Worm (Caenorhabditis elegans) whole organism, L4 larva: ENCODE data around the gene ngn-1.

Experiments
- F10B5.3 ChIP-seq: sonication (generic microtip); optimal IDR thresholded peaks from 2 replicates; lab custom pipeline; 2016; ENCODE audit warnings: mild to moderate bottlenecking, missing genetic modification characterization, missing compliant biosample characterization
- F37D6.2 ChIP-seq: sonication (generic microtip); optimal IDR thresholded peaks from 2 replicates; lab custom pipeline; 2016; ENCODE audit warnings: mild to moderate bottlenecking, missing genetic modification characterization, missing compliant biosample characterization
- R02D3.7 ChIP-seq: fragments of 150-350 bp; sonication (generic microtip); optimal IDR thresholded peaks from 3 replicates; lab custom pipeline; 2014; ENCODE audit warnings: missing biosample characterization, missing genetic modification characterization
- T20F7.1 ChIP-seq: fragments of 200-800 bp; sonication (Bioruptor generic); optimal IDR thresholded peaks from 2 replicates; lab custom pipeline; 2018; ENCODE audit warnings: mild to moderate bottlenecking, missing genetic modification characterization, missing compliant biosample characterization
- Y105C5A.15 ChIP-seq: fragments of 200-800 bp; sonication (Bioruptor generic); IDR thresholded peaks from 2 replicates; pipeline ENCODE4 v1.3.6; 2022; ENCODE audit warnings: missing genetic modification characterization, missing compliant biosample characterization
- ZK546.5 ChIP-seq, 2 experiments: sonication (generic microtip); optimal IDR thresholded peaks; 2 replicates each; lab custom pipeline; 2017; ENCODE audit warnings: missing biosample characterization in 2 of 2, missing genetic modification characterization in 2 of 2
- ama-1 ChIP-seq: fragments of 150-350 bp; optimal IDR thresholded peaks from 2 replicates; lab custom pipeline; 2014; ENCODE audit warnings: inconsistent platforms, mixed read lengths
- arid-1 ChIP-seq: fragments of 200-800 bp; sonication (Bioruptor generic); conservative IDR thresholded peaks from 2 replicates; pipeline ENCODE4 v1.3.6; 2022; ENCODE audit warnings: missing genetic modification reagents, missing genetic modification characterization, missing compliant biosample characterization
- attf-4 ChIP-seq: sonication (generic microtip); optimal IDR thresholded peaks from 3 replicates; lab custom pipeline; 2017; ENCODE audit warnings: missing biosample characterization, missing genetic modification characterization
- ceh-20 ChIP-seq: fragments of 200-800 bp; sonication (Bioruptor generic); IDR thresholded peaks from 2 replicates; pipeline ENCODE4 v1.3.6; 2022; ENCODE audit warnings: missing genetic modification reagents, missing genetic modification characterization, missing compliant biosample characterization
- ceh-82 ChIP-seq: sonication (generic microtip); optimal IDR thresholded peaks from 2 replicates; lab custom pipeline; 2017; ENCODE audit warnings: missing biosample characterization, missing genetic modification characterization
- cey-2 ChIP-seq: sonication (generic microtip); optimal IDR thresholded peaks from 3 replicates; lab custom pipeline; 2017; ENCODE audit warnings: missing genetic modification characterization, mild to moderate bottlenecking, missing compliant biosample characterization, antibody characterized with exemption, borderline replicate concordance; ENCODE audit not compliant: insufficient read depth
- daf-12 ChIP-seq: fragments of 150-350 bp; optimal IDR thresholded peaks from 2 replicates; lab custom pipeline; 2014; ENCODE audit warnings: missing biosample characterization, missing genetic modification reagents, missing genetic modification characterization
- daf-19 ChIP-seq: fragments of 200-800 bp; sonication (Bioruptor generic); conservative IDR thresholded peaks from 2 replicates; pipeline ENCODE4 v1.3.6; 2022; ENCODE audit warnings: missing genetic modification characterization, missing compliant biosample characterization
- dmd-6 ChIP-seq: fragments of 200-800 bp; sonication (Bioruptor generic); IDR thresholded peaks from 2 replicates; pipeline ENCODE4 v1.3.6; 2022; ENCODE audit warnings: missing genetic modification reagents, missing genetic modification characterization, missing compliant biosample characterization
- dmd-8 ChIP-seq: fragments of 200-800 bp; sonication (Bioruptor generic); IDR thresholded peaks from 2 replicates; pipeline ENCODE4 v1.3.6; 2022; ENCODE audit warnings: missing genetic modification characterization, missing compliant biosample characterization
- dpl-1 ChIP-seq: fragments of 150-350 bp; optimal IDR thresholded peaks from 2 replicates; lab custom pipeline; 2014; ENCODE audit warnings: missing biosample characterization, missing genetic modification reagents, missing genetic modification characterization
- duxl-1 ChIP-seq: sonication (generic microtip); optimal IDR thresholded peaks from 2 replicates; lab custom pipeline; 2016; ENCODE audit warnings: mild to moderate bottlenecking, missing genetic modification characterization, moderate library complexity, missing compliant biosample characterization; ENCODE audit not compliant: poor library complexity
- dve-1 ChIP-seq: sonication (generic microtip); optimal IDR thresholded peaks from 2 replicates; lab custom pipeline; 2017; ENCODE audit warnings: antibody characterized with exemption, mild to moderate bottlenecking, missing genetic modification characterization, missing compliant biosample characterization; ENCODE audit not compliant: insufficient read depth
- egl-43 ChIP-seq: fragments of 200-800 bp; sonication (Bioruptor generic); IDR thresholded peaks from 2 replicates; pipeline ENCODE4 v1.3.6; 2022; ENCODE audit warnings: missing genetic modification reagents, missing genetic modification characterization, missing compliant biosample characterization
- fkh-10 ChIP-seq: fragments of 150-350 bp; optimal IDR thresholded peaks from 2 replicates; lab custom pipeline; 2014; ENCODE audit warnings: missing biosample characterization, missing genetic modification reagents, missing genetic modification characterization
- fos-1 ChIP-seq: fragments of 150-350 bp; optimal IDR thresholded peaks from 2 replicates; lab custom pipeline; 2014; ENCODE audit warnings: missing biosample characterization, missing genetic modification characterization
- hif-1 ChIP-seq, 2 experiments: sonication (generic microtip); optimal IDR thresholded peaks; 2 replicates each; lab custom pipeline; 2016 to 2017; ENCODE audit warnings: missing compliant biosample characterization in 2 of 2, missing genetic modification characterization in 2 of 2, missing genetic modification reagents in 2 of 2, missing genotype in 2 of 2, mild to moderate bottlenecking in 1 of 2
- hlh-30 ChIP-seq: sonication (generic microtip); optimal IDR thresholded peaks from 2 replicates; lab custom pipeline; 2017; ENCODE audit warnings: antibody characterized with exemption, mild to moderate bottlenecking, missing genetic modification characterization, missing compliant biosample characterization; ENCODE audit not compliant: insufficient read depth
- lim-7 ChIP-seq: fragments of 200-800 bp; sonication (Bioruptor generic); IDR thresholded peaks from 2 replicates; pipeline ENCODE4 v1.3.6; 2022; ENCODE audit warnings: missing genetic modification characterization, missing compliant biosample characterization
- lin-13 ChIP-seq: fragments of 150-350 bp; optimal IDR thresholded peaks from 2 replicates; lab custom pipeline; 2014; ENCODE audit warnings: missing biosample characterization, missing genetic modification reagents, missing genetic modification characterization
- lin-15B ChIP-seq: fragments of 150-350 bp; sonication (generic microtip); optimal IDR thresholded peaks from 3 replicates; lab custom pipeline; 2014; ENCODE audit warnings: missing biosample characterization, missing genetic modification characterization
- lin-38 ChIP-seq: fragments of 200-800 bp; sonication (Bioruptor generic); IDR thresholded peaks from 2 replicates; pipeline ENCODE4 v1.3.6; 2022; ENCODE audit warnings: missing genetic modification reagents, missing genetic modification characterization, missing compliant biosample characterization
- lir-3 ChIP-seq: sonication (generic microtip); optimal IDR thresholded peaks from 2 replicates; lab custom pipeline; 2016; ENCODE audit warnings: mild to moderate bottlenecking, missing genetic modification characterization, missing compliant biosample characterization
- lsy-2 ChIP-seq, 2 experiments: fragments of 150-350 bp in 1 of 2; sonication (generic microtip) in 1 of 2; optimal IDR thresholded peaks; 2 replicates each; lab custom pipeline; 2014 to 2017; ENCODE audit warnings: missing biosample characterization in 2 of 2, missing genetic modification characterization in 2 of 2
- mdl-1 ChIP-seq, 2 experiments: fragments of 150-350 bp in 1 of 2; sonication (generic microtip) in 1 of 2; optimal IDR thresholded peaks; 2 replicates each; lab custom pipeline; 2014 to 2017; ENCODE audit warnings: missing biosample characterization in 2 of 2, missing genetic modification characterization in 2 of 2
- mdt-29 ChIP-seq: fragments of 200-800 bp; sonication (Bioruptor generic); IDR thresholded peaks from 2 replicates; pipeline ENCODE4 v1.3.6; 2022; ENCODE audit warnings: missing genetic modification reagents, missing genetic modification characterization, missing compliant biosample characterization
- mxl-3 ChIP-seq: fragments of 200-800 bp; sonication (Bioruptor generic); optimal IDR thresholded peaks from 2 replicates; lab custom pipeline; 2018; ENCODE audit warnings: mild to moderate bottlenecking, missing genetic modification characterization, missing compliant biosample characterization
- nhr-28 ChIP-seq: fragments of 150-350 bp; optimal IDR thresholded peaks from 2 replicates; lab custom pipeline; 2014; ENCODE audit warnings: missing biosample characterization, missing genetic modification characterization
- nhr-77 ChIP-seq: fragments of 150-350 bp; optimal IDR thresholded peaks from 2 replicates; lab custom pipeline; 2014; ENCODE audit warnings: missing biosample characterization, missing genetic modification characterization
- php-3 ChIP-seq: fragments of 200-800 bp; sonication (Bioruptor generic); IDR thresholded peaks from 2 replicates; pipeline ENCODE4 v1.3.6; 2022; ENCODE audit warnings: missing genetic modification reagents, missing genetic modification characterization, missing compliant biosample characterization
- rbr-2 ChIP-seq: sonication (generic microtip); optimal IDR thresholded peaks from 2 replicates; lab custom pipeline; 2016; ENCODE audit warnings: missing genotype, missing genetic modification characterization, missing compliant biosample characterization
- saeg-2 ChIP-seq: fragments of 200-800 bp; sonication (Bioruptor generic); IDR thresholded peaks from 2 replicates; pipeline ENCODE4 v1.3.6; 2022; ENCODE audit warnings: missing genetic modification reagents, missing genetic modification characterization, missing compliant biosample characterization
- sdz-12 ChIP-seq: fragments of 200-800 bp; sonication (Bioruptor generic); optimal IDR thresholded peaks from 2 replicates; lab custom pipeline; 2018; ENCODE audit warnings: mild to moderate bottlenecking, missing genetic modification characterization, missing compliant biosample characterization
- snpc-1.2 ChIP-seq: fragments of 200-800 bp; sonication (Bioruptor generic); IDR thresholded peaks from 2 replicates; pipeline ENCODE4 v1.3.6; 2022; ENCODE audit warnings: missing genetic modification reagents, missing genetic modification characterization, missing compliant biosample characterization
- snpc-4 ChIP-seq: fragments of 150-350 bp; optimal IDR thresholded peaks from 2 replicates; lab custom pipeline; 2014; ENCODE audit warnings: missing biosample characterization, missing genetic modification characterization
- spr-1 ChIP-seq: sonication (generic microtip); optimal IDR thresholded peaks from 2 replicates; lab custom pipeline; 2016; ENCODE audit warnings: mild to moderate bottlenecking, missing genetic modification characterization, missing compliant biosample characterization
- spr-3 ChIP-seq: fragments of 200-800 bp; sonication (Bioruptor generic); optimal IDR thresholded peaks from 2 replicates; lab custom pipeline; 2018; ENCODE audit warnings: mild to moderate bottlenecking, missing genetic modification characterization, missing compliant biosample characterization
- tag-97 ChIP-seq: fragments of 200-800 bp; sonication (Bioruptor generic); IDR thresholded peaks from 2 replicates; pipeline ENCODE4 v1.3.6; 2022; ENCODE audit warnings: missing genetic modification characterization, missing compliant biosample characterization
- tra-1 ChIP-seq: fragments of 200-800 bp; sonication (Bioruptor generic); IDR thresholded peaks from 2 replicates; pipeline ENCODE4 v1.3.6; 2022; ENCODE audit warnings: missing genetic modification reagents, missing genetic modification characterization, missing compliant biosample characterization
- unc-130 ChIP-seq: sonication (generic microtip); optimal IDR thresholded peaks from 2 replicates; lab custom pipeline; 2016; ENCODE audit warnings: missing genetic modification reagents, missing genetic modification characterization, missing compliant biosample characterization
- unc-39 ChIP-seq: sonication (generic microtip); optimal IDR thresholded peaks from 2 replicates; lab custom pipeline; 2017; ENCODE audit warnings: missing biosample characterization, missing genetic modification characterization
- unc-62 ChIP-seq, 3 experiments: fragments of 150-350 bp in 1 of 3; sonication (generic microtip); optimal IDR thresholded peaks in 2 of 3; peaks in 1 of 3; 1 replicate in 1 of 3; 2 replicates in 2 of 3; lab custom pipeline; 2014 to 2017; ENCODE audit warnings: missing biosample characterization in 3 of 3, missing genetic modification characterization in 3 of 3, missing genetic modification reagents in 3 of 3, missing genotype in 1 of 3
- zip-2 ChIP-seq: fragments of 150-350 bp; optimal IDR thresholded peaks from 2 replicates; lab custom pipeline; 2014; ENCODE audit warnings: missing biosample characterization, missing genetic modification characterization

ngn-1 gene

ce11 chrIV:2601988-2602861, 25.8 kb downstream of the ngn-1 start (continued):
- TF ChIP-seq rbr-2 (tag; lab: Kevin White, UChicago): peak; percentile 86
- TF ChIP-seq zip-2 (tag; lab: Kevin White, UChicago): peak; percentile 84
- peak; percentile 62 for TF ChIP-seq F37D6.2
- TF ChIP-seq lin-15B (tag; lab: Kevin White, UChicago): no peak
- peak; percentile 48 for TF ChIP-seq snpc-1.2 (GFP tag; lab: Robert Waterston, UW)
- no peak for TF ChIP-seq unc-130 (GFP tag; lab: Kevin White, UChicago)
- TF ChIP-seq ZK546.5 (tag; optimal IDR thresholded peaks at IDR 0.05; lab: Kevin White, UChicago): no peak
- peak; percentile 99 for TF ChIP-seq dmd-6 (GFP tag; lab: Robert Waterston, UW)
- TF ChIP-seq unc-39: no peak
- TF ChIP-seq daf-12 (tag; lab: Kevin White, UChicago): no peak
- peak; percentile 77 for TF ChIP-seq Y105C5A.15 (GFP tag; lab: Robert Waterston, UW)
- TF ChIP-seq lim-7 (GFP tag; lab: Robert Waterston, UW): peak; percentile 60; the same call in 1 of the 2 replicates
- TF ChIP-seq ama-1 (lab: Kevin White, UChicago): peak; percentile 86
- TF ChIP-seq saeg-2 (GFP tag; lab: Robert Waterston, UW): peak; percentile 93
- no peak for TF ChIP-seq daf-19
- TF ChIP-seq fos-1 (tag; lab: Kevin White, UChicago): peak; percentile 46
- TF ChIP-seq lir-3 (tag; lab: Kevin White, UChicago): no peak
- TF ChIP-seq lin-13 (GFP tag; lab: Kevin White, UChicago): peak; percentile 84
- TF ChIP-seq mdl-1 (tag; optimal IDR thresholded peaks at IDR 0.05; lab: Kevin White, UChicago): peak; percentile 86 to 97
- peak; percentile 90 for TF ChIP-seq spr-1 (tag; lab: Kevin White, UChicago)
- peak; percentile 82 for TF ChIP-seq egl-43 (GFP tag; lab: Robert Waterston, UW)
- TF ChIP-seq ceh-82: no peak
- TF ChIP-seq duxl-1 (tag; lab: Kevin White, UChicago): peak; percentile 90
- TF ChIP-seq nhr-77 (tag; lab: Kevin White, UChicago): peak; percentile 98
- TF ChIP-seq cey-2 (tag; lab: Kevin White, UChicago): peak; percentile 73
- peak; percentile 94 for TF ChIP-seq php-3 (GFP tag; lab: Robert Waterston, UW)
- TF ChIP-seq spr-3 (GFP tag; lab: Kevin White, UChicago): peak; percentile 75
- TF ChIP-seq ceh-20 (GFP tag; lab: Robert Waterston, UW): peak; percentile 99
- TF ChIP-seq mxl-3 (GFP tag; lab: Kevin White, UChicago): peak; percentile 84
- TF ChIP-seq F10B5.3 (tag; lab: Kevin White, UChicago): no peak
- TF ChIP-seq R02D3.7 (tag; lab: Kevin White, UChicago): no peak
- TF ChIP-seq hif-1 (tag; optimal IDR thresholded peaks at IDR 0.05; lab: Kevin White, UChicago): peak; percentile 78 to 94
- peak; percentile 100 for TF ChIP-seq dve-1 (tag; lab: Kevin White, UChicago)
- TF ChIP-seq mdt-29 (GFP tag; lab: Robert Waterston, UW): peak; percentile 99
- TF ChIP-seq tag-97: no peak
- peak; percentile 84 for TF ChIP-seq lin-38 (GFP tag; lab: Robert Waterston, UW)
- TF ChIP-seq hlh-30 (tag; lab: Kevin White, UChicago): peak; percentile 100
- peak; percentile 65 for TF ChIP-seq fkh-10 (GFP tag; lab: Kevin White, UChicago)
- TF ChIP-seq dpl-1 (GFP tag; lab: Kevin White, UChicago): peak; percentile 82
- peak; percentile 87 for TF ChIP-seq arid-1
- peak; percentile 66 to 99 for TF ChIP-seq unc-62 (GFP tag; optimal IDR thresholded peaks at IDR 0.05 in 1 of 2; lab: Kevin White, UChicago)
- no peak for TF ChIP-seq unc-62 (tag; optimal IDR thresholded peaks at IDR 0.05; lab: Kevin White, UChicago)
- TF ChIP-seq sdz-12 (GFP tag; lab: Kevin White, UChicago): peak; percentile 81
- peak; percentile 41 for TF ChIP-seq snpc-4 (tag; lab: Kevin White, UChicago)
- peak; percentile 88 to 95 for TF ChIP-seq lsy-2 (tag; optimal IDR thresholded peaks at IDR 0.05; lab: Kevin White, UChicago)
- peak; percentile 99 for TF ChIP-seq nhr-28
- TF ChIP-seq T20F7.1 (GFP tag; lab: Kevin White, UChicago): peak; percentile 91
- no peak for TF ChIP-seq attf-4
- TF ChIP-seq dmd-8: no peak
- peak; percentile 99 for TF ChIP-seq tra-1 (GFP tag; lab: Robert Waterston, UW)
